Worm (Caenorhabditis elegans): Measurements from ENCODE around the gene rbg-3.

ce11 chrIII:4715088-4715487 lies 39.1 kb upstream of the rbg-3 start, which contains the start of gene him-18:
- TF ChIP-seq klf-2 (GFP tag; conservative IDR thresholded peaks at IDR 0.05) (no peak), flt-1 (GFP tag; IDR thresholded peaks at IDR 0.05) (no peak), T22C8.4 (GFP tag; IDR thresholded peaks at IDR 0.05) (no peak), cog-1 (tag; optimal IDR thresholded peaks at IDR 0.05) (no peak), ref-1 (GFP tag; conservative IDR thresholded peaks at IDR 0.05) (no peak), ztf-29 (GFP tag; IDR thresholded peaks at IDR 0.05) (no peak)
